Worm (Caenorhabditis elegans): ENCODE results near the gene eat-2.

DNA sequence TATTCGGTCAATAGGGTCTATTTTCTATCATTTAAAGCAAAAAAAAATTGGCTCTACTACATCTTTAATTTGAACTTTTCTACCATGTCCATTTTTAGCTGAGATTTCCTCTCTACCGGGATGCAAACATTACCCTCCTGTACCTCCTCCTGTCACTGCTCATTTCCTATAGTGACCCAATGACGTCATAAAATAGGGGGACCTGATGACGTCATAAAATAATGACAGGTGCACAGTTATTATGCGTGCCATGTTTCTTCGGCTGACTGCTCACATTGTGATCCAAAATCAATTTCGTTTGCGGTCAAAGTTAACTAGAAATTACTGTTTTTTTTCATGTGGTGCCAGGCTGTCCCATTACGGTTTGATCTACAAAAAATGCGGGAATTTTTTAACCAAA is 15.5 kb upstream of the eat-2 start:
- TF ChIP-seq unc-62 (GFP tag; optimal IDR thresholded peaks at IDR 0.05) (peak; percentile 33), unc-39 (tag; optimal IDR thresholded peaks at IDR 0.05) (no peak), elt-1 (tag; optimal IDR thresholded peaks at IDR 0.05; ENCODE audit: borderline replicate concordance, insufficient read depth) (no peak), tbx-8 (GFP tag; optimal IDR thresholded peaks at IDR 0.05) (no peak)

Data from whole organism, mixed stage, embryonic.